Fruit fly (Drosophila melanogaster) whole organism, adult: ENCODE measurements around the gene CG17026.

ENCODE experiments used
- CG11617 ChIP-seq: fragments of 200-800 bp; sonication (Bioruptor generic); optimal IDR thresholded peaks from 2 replicates; lab custom pipeline; 2017; ENCODE audit warnings: mild to moderate bottlenecking, missing biosample characterization, missing genetic modification reagents, missing genetic modification characterization
- CG12768 ChIP-seq: fragments of 200-800 bp; sonication (Bioruptor generic); optimal IDR thresholded peaks from 2 replicates; lab custom pipeline; 2017; ENCODE audit warnings: missing biosample characterization, missing genetic modification characterization, mild to moderate bottlenecking, moderate library complexity, missing genetic modification reagents
- CG14711 ChIP-seq: fragments of 200-800 bp; sonication (Bioruptor generic); optimal IDR thresholded peaks from 2 replicates; lab custom pipeline; 2018; ENCODE audit warnings: missing biosample characterization, mild to moderate bottlenecking, missing genetic modification characterization, moderate library complexity
- CG1620 ChIP-seq: fragments of 200-800 bp; sonication (Bioruptor generic); optimal IDR thresholded peaks from 2 replicates; lab custom pipeline; 2016; ENCODE audit warnings: missing biosample characterization, missing genetic modification characterization
- CG33017 ChIP-seq: fragments of 200-800 bp; sonication (Bioruptor generic); optimal IDR thresholded peaks from 2 replicates; lab custom pipeline; 2018; ENCODE audit warnings: missing biosample characterization, mild to moderate bottlenecking, missing genetic modification characterization, moderate library complexity
- CG5204 ChIP-seq: fragments of 200-800 bp; sonication (Bioruptor generic); optimal IDR thresholded peaks from 2 replicates; lab custom pipeline; 2016; ENCODE audit warnings: missing biosample characterization, missing genetic modification characterization
- CG7045 ChIP-seq: fragments of 200-800 bp; sonication (Bioruptor generic); optimal IDR thresholded peaks from 2 replicates; lab custom pipeline; 2017; ENCODE audit warnings: missing biosample characterization, mild to moderate bottlenecking, missing genetic modification characterization
- CG7101 ChIP-seq: fragments of 200-800 bp; sonication (Bioruptor generic); optimal IDR thresholded peaks from 2 replicates; lab custom pipeline; 2018; ENCODE audit warnings: missing biosample characterization, mild to moderate bottlenecking, missing genetic modification characterization, moderate library complexity
- Clk ChIP-seq: fragments of 200-800 bp; sonication (Bioruptor generic); optimal IDR thresholded peaks from 2 replicates; lab custom pipeline; 2017; ENCODE audit warnings: missing biosample characterization, missing genetic modification characterization
- Crg-1 ChIP-seq: fragments of 200-800 bp; sonication (Bioruptor generic); optimal IDR thresholded peaks from 2 replicates; lab custom pipeline; 2016; ENCODE audit warnings: missing biosample characterization, missing genetic modification characterization
- Hr96 ChIP-seq: fragments of 200-800 bp; sonication (Bioruptor generic); optimal IDR thresholded peaks from 2 replicates; lab custom pipeline; 2016; ENCODE audit warnings: missing biosample characterization, missing genetic modification characterization
- Mnt ChIP-seq: fragments of 200-800 bp; sonication (Bioruptor generic); optimal IDR thresholded peaks from 2 replicates; lab custom pipeline; 2016; ENCODE audit warnings: missing biosample characterization, mild to moderate bottlenecking, missing genetic modification characterization
- bab1 ChIP-seq: fragments of 200-800 bp; sonication (Bioruptor generic); optimal IDR thresholded peaks from 3 replicates; lab custom pipeline; 2019; ENCODE audit warnings: missing biosample characterization, mild to moderate bottlenecking, missing genetic modification characterization, moderate library complexity
- cic ChIP-seq: fragments of 200-800 bp; sonication (Bioruptor generic); optimal IDR thresholded peaks from 2 replicates; lab custom pipeline; 2017; ENCODE audit warnings: missing biosample characterization, mild to moderate bottlenecking, missing genetic modification characterization, moderate library complexity
- cnc ChIP-seq, 2 experiments: fragments of >200 bp; optimal IDR thresholded peaks; 2 replicates each; lab custom pipeline; 2017
- ovo ChIP-seq: fragments of 200-800 bp; sonication (Bioruptor generic); optimal IDR thresholded peaks from 2 replicates; lab custom pipeline; 2016; ENCODE audit warnings: missing biosample characterization, missing genetic modification characterization
- pad ChIP-seq: fragments of 200-800 bp; sonication (Bioruptor generic); optimal IDR thresholded peaks from 3 replicates; lab custom pipeline; 2017; ENCODE audit warnings: missing biosample characterization, missing genetic modification characterization, mild to moderate bottlenecking, moderate library complexity, missing genetic modification reagents
- tj ChIP-seq: fragments of 200-800 bp; sonication (Bioruptor generic); optimal IDR thresholded peaks from 3 replicates; lab custom pipeline; 2017; ENCODE audit warnings: missing biosample characterization, mild to moderate bottlenecking, missing genetic modification characterization, moderate library complexity
- toe ChIP-seq: fragments of 200-800 bp; sonication (Bioruptor generic); optimal IDR thresholded peaks from 2 replicates; lab custom pipeline; 2016; ENCODE audit warnings: missing biosample characterization, missing genetic modification characterization

CG17026 gene

DNA sequence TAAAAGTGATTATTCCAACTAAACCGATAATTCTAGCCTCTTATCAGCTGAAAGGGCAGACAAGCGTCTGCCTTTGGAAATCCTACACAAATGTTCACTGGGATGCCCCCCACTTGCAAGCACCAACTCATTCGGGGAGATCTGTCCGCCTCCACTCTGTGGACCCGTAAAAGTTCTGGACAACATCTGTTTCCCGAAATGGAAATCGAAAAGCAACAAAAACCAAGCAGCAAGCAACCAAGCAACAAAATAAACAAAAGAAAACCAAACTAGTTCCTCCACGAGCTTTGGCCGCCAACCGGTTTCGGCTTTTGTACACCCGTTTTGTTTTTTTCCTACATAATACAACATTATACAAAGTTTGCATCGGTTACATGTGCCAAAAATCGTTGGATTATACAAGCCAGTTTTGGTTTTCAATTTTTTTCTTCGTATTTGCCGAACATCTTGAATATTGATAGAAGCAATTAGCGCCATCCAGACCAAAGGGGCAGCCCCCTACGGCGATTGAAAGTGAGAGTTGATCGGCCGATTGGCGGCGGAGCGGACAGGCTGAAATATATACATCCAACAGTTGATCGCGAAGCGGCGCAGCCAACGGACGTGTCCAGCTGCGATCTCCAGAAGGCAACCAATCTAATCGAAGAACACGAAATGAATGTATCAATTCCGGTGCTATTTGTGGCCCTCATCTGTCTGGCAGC is 16.4 kb upstream of the CG17026 start, which contains the start of gene CG17032:
TSS of gene CG17032 (plus strand) at position 232 of the 704 bp plus-strand sequence.
- TF ChIP-seq CG14711 (tag; lab: Kevin White, UChicago) = no peak
- TF ChIP-seq CG11617 (GFP tag; lab: Kevin White, UChicago) = no peak
- TF ChIP-seq bab1 = no peak
- TF ChIP-seq Hr96 (GFP tag; lab: Kevin White, UChicago) = no peak
- no peak for TF ChIP-seq cnc (optimal IDR thresholded peaks at IDR 0.05; lab: Kevin White, UChicago)
- no peak for TF ChIP-seq toe (GFP tag; lab: Kevin White, UChicago)
- no peak for TF ChIP-seq CG33017

DNA sequence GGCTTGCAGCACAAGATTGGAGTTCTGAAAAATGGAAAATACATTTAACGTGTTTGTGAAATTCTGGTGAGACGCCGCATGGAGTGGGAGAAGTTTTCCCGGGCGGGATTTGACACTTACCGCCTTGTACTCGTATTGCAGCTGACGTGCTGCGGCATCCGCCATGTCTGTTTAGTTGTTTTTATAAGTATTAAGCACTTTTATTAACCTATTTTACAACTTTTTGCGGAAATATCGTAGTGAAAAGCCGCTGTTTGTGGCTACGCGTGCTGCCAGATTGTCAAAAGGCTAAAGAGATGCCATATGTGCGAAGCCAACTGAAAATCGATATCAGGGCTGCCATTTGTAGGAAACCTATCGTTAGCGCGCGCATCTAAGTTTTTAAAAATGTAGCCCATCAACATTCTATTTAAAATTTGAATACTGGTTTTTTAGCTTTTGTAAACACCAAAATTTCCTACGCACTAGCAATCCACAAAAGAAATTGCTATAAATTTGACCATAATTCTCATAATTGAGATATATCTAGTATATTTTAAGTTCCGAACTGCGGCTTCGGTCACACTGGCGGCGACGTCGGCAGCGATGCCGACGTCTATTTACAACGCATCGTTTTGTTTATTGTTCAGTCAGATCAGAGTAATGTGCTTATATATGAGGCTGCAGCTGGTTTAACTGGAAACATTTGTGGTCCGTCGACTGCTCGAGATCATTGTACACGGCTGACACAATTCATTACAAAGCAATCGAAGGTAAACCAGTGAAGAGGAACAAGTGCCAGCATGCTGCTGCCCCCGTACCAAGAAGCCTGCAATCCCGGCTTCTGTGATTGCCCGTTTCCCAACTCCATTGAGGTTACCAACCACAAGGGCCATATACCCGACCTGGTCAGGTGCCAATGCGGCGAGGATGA is 7.3 kb upstream of the CG17026 start, which contains the start of the genes Brr2 and CG10516:
TSS of gene Brr2 (minus strand) at position 285 of the 913 bp plus-strand sequence.
TSS of gene CG10516 (plus strand) at position 617 of the 913 bp plus-strand sequence.
- TF ChIP-seq CG7101 (tag; lab: Kevin White, UChicago) (no peak), toe (GFP tag; lab: Kevin White, UChicago) (peak; percentile 65), bab1 (peak; percentile 76), Clk (GFP tag; lab: Kevin White, UChicago) (no peak), pad (GFP tag; lab: Kevin White, UChicago) (no peak), CG11617 (GFP tag; lab: Kevin White, UChicago) (peak; percentile 40), Crg-1 (GFP tag; lab: Kevin White, UChicago) (no peak), tj (GFP tag; lab: Kevin White, UChicago) (no peak), CG5204 (GFP tag; lab: Kevin White, UChicago) (no peak), CG1620 (GFP tag; lab: Kevin White, UChicago) (peak; percentile 44), CG12768 (GFP tag; lab: Kevin White, UChicago) (no peak), ovo (no peak), Mnt (GFP tag; lab: Kevin White, UChicago) (peak; percentile 43), CG33017 (no peak), CG14711 (tag; lab: Kevin White, UChicago) (peak; percentile 17), Hr96 (GFP tag; lab: Kevin White, UChicago) (peak; percentile 47)

DNA sequence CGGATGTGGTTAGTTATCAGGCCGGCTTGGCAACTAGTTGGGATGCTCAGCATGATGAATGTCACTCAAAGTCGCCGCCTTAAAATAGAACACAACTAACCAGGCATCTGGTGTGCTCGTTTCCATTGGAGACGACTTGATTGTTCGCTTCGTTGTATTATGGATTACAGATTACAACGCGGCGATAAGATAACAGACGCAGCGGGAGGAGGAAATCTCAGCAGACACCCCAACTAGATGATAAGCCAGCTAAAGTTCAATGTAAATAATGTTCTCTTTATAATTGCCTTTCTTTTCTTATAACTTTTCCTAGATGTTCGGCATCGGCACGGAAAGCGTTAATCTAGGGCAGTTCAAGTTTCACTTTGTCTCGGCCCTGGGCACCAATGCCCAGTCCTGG is 6.5 kb upstream of the CG17026 start:
- TF ChIP-seq bab1 (peak; percentile 5), CG11617 (GFP tag; lab: Kevin White, UChicago) (no peak), cic (GFP tag; lab: Kevin White, UChicago) (peak; percentile 50)

DNA sequence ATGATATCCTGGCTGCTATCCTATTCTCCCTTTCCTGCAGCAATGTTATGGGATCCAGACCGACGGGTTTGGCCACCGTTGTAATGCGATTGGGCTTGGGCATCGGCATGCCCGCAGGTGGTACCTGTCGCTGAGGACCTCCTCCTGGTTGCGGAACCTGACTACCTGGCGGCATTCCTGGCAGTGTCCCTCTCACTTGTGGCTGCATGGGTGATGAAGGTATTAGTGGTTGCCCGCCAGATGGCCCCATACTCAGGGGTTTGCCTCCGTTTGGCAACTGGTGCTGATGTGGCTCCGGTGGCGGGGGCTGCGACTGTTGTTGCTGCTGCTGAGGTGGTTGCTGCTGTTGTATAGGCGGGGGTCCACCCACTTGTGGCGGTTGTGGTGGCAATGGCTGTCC is 1.0 kb upstream of the CG17026 start:
- TF ChIP-seq ovo (no peak), CG12768 (GFP tag; lab: Kevin White, UChicago) (no peak)

DNA sequence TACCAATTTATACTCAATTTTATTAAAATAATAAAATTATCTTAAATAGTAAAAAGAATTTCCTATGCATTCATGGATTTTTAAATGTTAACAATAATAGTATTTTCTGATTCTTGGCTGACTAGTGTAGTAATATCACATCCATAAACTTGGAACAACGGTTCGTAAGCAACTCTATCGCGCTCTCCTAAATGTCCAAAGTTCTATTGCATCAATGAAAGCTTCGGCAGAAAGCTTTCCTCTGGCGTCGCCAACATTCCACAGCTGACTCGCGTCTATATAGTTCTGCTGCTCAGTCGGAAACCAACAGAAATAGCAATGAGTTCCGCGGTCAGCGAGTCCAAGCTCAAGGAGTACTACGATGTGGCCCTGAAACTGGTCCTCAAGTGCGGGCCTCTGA is 1.6 kb downstream of the CG17026 start, which contains the start of gene CG17029:
TSS of gene CG17029 (plus strand) at position 113 of the 400 bp plus-strand sequence.
- peak; percentile 19 for TF ChIP-seq bab1
- TF ChIP-seq tj (GFP tag; lab: Kevin White, UChicago) = no peak
- peak; percentile 16 for TF ChIP-seq pad (GFP tag; lab: Kevin White, UChicago)
- TF ChIP-seq CG12768 (GFP tag; lab: Kevin White, UChicago) = peak; percentile 82
- peak; percentile 88 for TF ChIP-seq CG14711 (tag; lab: Kevin White, UChicago)
- TF ChIP-seq CG33017 = peak; percentile 20
- peak; percentile 62 for TF ChIP-seq cic (GFP tag; lab: Kevin White, UChicago)
- TF ChIP-seq Crg-1 (GFP tag; lab: Kevin White, UChicago) = no peak

DNA sequence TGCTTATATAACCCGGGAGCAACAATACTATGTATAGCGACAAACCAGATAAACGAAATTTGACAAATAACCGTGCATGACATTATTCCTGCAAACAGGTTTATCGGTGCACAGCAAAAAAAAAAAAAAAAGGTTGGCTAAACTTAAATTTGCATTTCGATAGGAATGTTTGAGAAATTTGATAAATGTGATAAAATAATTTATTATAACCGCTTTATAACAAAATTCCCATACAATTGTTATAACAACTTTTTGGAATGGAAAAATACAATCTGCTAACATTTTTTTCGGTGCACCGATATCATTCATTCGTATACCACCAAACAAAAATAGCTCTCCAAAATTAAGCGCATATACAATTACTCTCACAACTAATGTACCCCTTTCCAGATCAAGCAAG is 2.4 kb downstream of the CG17026 start:
- TF ChIP-seq Crg-1 (GFP tag; lab: Kevin White, UChicago) (no peak), CG14711 (tag; lab: Kevin White, UChicago) (peak; percentile 61), bab1 (peak; percentile 33), CG11617 (GFP tag; lab: Kevin White, UChicago) (peak; percentile 31), CG7045 (GFP tag; lab: Kevin White, UChicago) (peak; percentile 8), Mnt (GFP tag; lab: Kevin White, UChicago) (no peak), CG5204 (GFP tag; lab: Kevin White, UChicago) (peak; percentile 30), tj (GFP tag; lab: Kevin White, UChicago) (no peak), CG33017 (peak; percentile 39), CG7101 (tag; lab: Kevin White, UChicago) (peak; percentile 24), toe (GFP tag; lab: Kevin White, UChicago) (no peak)

DNA sequence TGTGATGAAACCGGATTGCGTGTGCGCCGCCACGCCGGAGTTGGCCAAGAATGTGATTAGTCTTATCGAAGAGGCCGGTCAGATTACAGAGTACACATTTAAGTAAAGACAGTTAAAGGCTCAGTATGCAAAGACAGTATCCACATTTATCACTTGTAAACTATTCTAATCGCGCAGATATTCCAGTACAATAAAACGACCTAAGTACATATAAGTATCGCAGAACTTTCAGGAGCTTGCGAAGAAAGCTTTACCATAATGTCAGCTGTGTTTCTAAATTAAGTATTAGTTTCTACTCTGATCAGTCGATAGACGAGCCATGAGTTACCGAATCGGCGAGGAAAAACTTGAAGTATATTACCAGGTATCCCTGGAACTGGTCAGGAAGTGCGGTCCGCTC is 3.1 kb downstream of the CG17026 start, which contains the start of gene CG17028:
TSS of gene CG17028 (plus strand) at position 301 of the 400 bp plus-strand sequence.
- TF ChIP-seq ovo (no peak), CG7045 (GFP tag; lab: Kevin White, UChicago) (no peak), CG33017 (peak; percentile 24), CG1620 (GFP tag; lab: Kevin White, UChicago) (no peak)
